Fruit fly (Drosophila melanogaster) whole organism: ENCODE results near the gene LSm7.

ENCODE experiments used
- CG8478 ChIP-seq: fragments of >200 bp; optimal IDR thresholded peaks from 2 replicates; lab custom pipeline; 2018; ENCODE audit warnings: inconsistent platforms
- Dll ChIP-seq: fragments of >200 bp; optimal IDR thresholded peaks from 2 replicates; lab custom pipeline; 2017
- EcR ChIP-seq, 2 experiments: fragments of >200 bp; optimal IDR thresholded peaks; 2 replicates each; lab custom pipeline; 2017; ENCODE audit warnings: missing biosample characterization in 2 of 2, missing genetic modification characterization in 2 of 2, missing genetic modification reagents in 2 of 2
- pan ChIP-seq: fragments of >200 bp; optimal IDR thresholded peaks from 2 replicates; lab custom pipeline; 2017
- psq ChIP-seq: fragments of >200 bp; optimal IDR thresholded peaks from 2 replicates; lab custom pipeline; 2017
- usp ChIP-seq: fragments of >200 bp; optimal IDR thresholded peaks from 2 replicates; lab custom pipeline; 2017; ENCODE audit warnings: missing biosample characterization, missing genetic modification characterization, mixed read lengths

LSm7 gene

dm6 chr2L:16743055-16743805 lies at the start of gene LSm7, which contains the start of gene BuGZ:
Gene LSm7, minus strand, starts transcription at chr2L:16743100.
Gene BuGZ, plus strand, starts transcription at chr2L:16743405.
- TF ChIP-seq CG8478 (lab: Kevin White, UChicago) (no peak), EcR (GFP tag; optimal IDR thresholded peaks at IDR 0.05; lab: Kevin White, UChicago) (no peak), pan (no peak), psq (lab: Kevin White, UChicago) (no peak), Dll (lab: Kevin White, UChicago) (no peak), usp (GFP tag; lab: Kevin White, UChicago) (no peak)

dm6 chr2L:16791345-16791744 lies 48.4 kb upstream of the LSm7 start, which contains the start of gene CG17928:
Gene CG17928, plus strand, starts transcription at chr2L:16791568.
- no peak for TF ChIP-seq pan
- no peak for TF ChIP-seq CG8478 (lab: Kevin White, UChicago)
- TF ChIP-seq psq (lab: Kevin White, UChicago) = no peak
- TF ChIP-seq EcR (GFP tag; optimal IDR thresholded peaks at IDR 0.05; lab: Kevin White, UChicago) = no peak
- no peak for TF ChIP-seq usp (GFP tag; lab: Kevin White, UChicago)
- TF ChIP-seq Dll (lab: Kevin White, UChicago) = no peak

dm6 chr2L:16790671-16791270 lies 47.9 kb upstream of the LSm7 start, which contains the start of gene Cyt-b5-r:
Gene Cyt-b5-r, minus strand, starts transcription at chr2L:16790721.
- no peak for TF ChIP-seq psq (lab: Kevin White, UChicago)
- no peak for TF ChIP-seq Dll (lab: Kevin White, UChicago)
- TF ChIP-seq EcR (GFP tag; optimal IDR thresholded peaks at IDR 0.05; lab: Kevin White, UChicago) = no peak
- no peak for TF ChIP-seq usp (GFP tag; lab: Kevin White, UChicago)
- no peak for TF ChIP-seq CG8478 (lab: Kevin White, UChicago)
- no peak for TF ChIP-seq pan

dm6 chr2L:16789880-16790279 lies 47.0 kb upstream of the LSm7 start:
- no peak for TF ChIP-seq usp (GFP tag; lab: Kevin White, UChicago)
- no peak for TF ChIP-seq EcR (GFP tag; optimal IDR thresholded peaks at IDR 0.05; lab: Kevin White, UChicago)
- no peak for TF ChIP-seq CG8478 (lab: Kevin White, UChicago)
- no peak for TF ChIP-seq Dll (lab: Kevin White, UChicago)
- TF ChIP-seq psq (lab: Kevin White, UChicago) = no peak
- TF ChIP-seq pan = no peak

- TF ChIP-seq pan = no peak
- no peak for TF ChIP-seq psq (lab: Kevin White, UChicago)
- no peak for TF ChIP-seq EcR (GFP tag; optimal IDR thresholded peaks at IDR 0.05; lab: Kevin White, UChicago)
- TF ChIP-seq usp (GFP tag; lab: Kevin White, UChicago) = no peak
- TF ChIP-seq CG8478 (lab: Kevin White, UChicago) = no peak
Measured at dm6 chr2L:16788885-16789284, 46.0 kb upstream of the LSm7 start.

dm6 chr2L:16787548-16787947 lies 44.6 kb upstream of the LSm7 start:
- TF ChIP-seq EcR (GFP tag; optimal IDR thresholded peaks at IDR 0.05; lab: Kevin White, UChicago) (no peak), pan (no peak), Dll (lab: Kevin White, UChicago) (no peak), usp (GFP tag; lab: Kevin White, UChicago) (no peak), psq (lab: Kevin White, UChicago) (no peak), CG8478 (lab: Kevin White, UChicago) (no peak)

- TF ChIP-seq usp (GFP tag; lab: Kevin White, UChicago) (no peak), CG8478 (lab: Kevin White, UChicago) (no peak), psq (lab: Kevin White, UChicago) (no peak), pan (no peak), EcR (GFP tag; optimal IDR thresholded peaks at IDR 0.05; lab: Kevin White, UChicago) (no peak), Dll (lab: Kevin White, UChicago) (no peak)
Measured at dm6 chr2L:16766070-16766752, 23.3 kb upstream of the LSm7 start, which contains the start of gene Mhc. Gene Mhc, plus strand, starts transcription at chr2L:16766566.

dm6 chr2L:16764480-16764879 lies 21.6 kb upstream of the LSm7 start:
- TF ChIP-seq pan = no peak
- no peak for TF ChIP-seq EcR (GFP tag; optimal IDR thresholded peaks at IDR 0.05; lab: Kevin White, UChicago)
- no peak for TF ChIP-seq psq (lab: Kevin White, UChicago)
- TF ChIP-seq CG8478 (lab: Kevin White, UChicago) = no peak

- TF ChIP-seq usp (GFP tag; lab: Kevin White, UChicago) = no peak
- TF ChIP-seq Dll (lab: Kevin White, UChicago) = no peak
- no peak for TF ChIP-seq psq (lab: Kevin White, UChicago)
- TF ChIP-seq CG8478 (lab: Kevin White, UChicago) = no peak
- TF ChIP-seq pan = no peak
- TF ChIP-seq EcR (GFP tag; optimal IDR thresholded peaks at IDR 0.05; lab: Kevin White, UChicago) = no peak
Measured at dm6 chr2L:16761891-16762290, 19.0 kb upstream of the LSm7 start.

dm6 chr2L:16760504-16761417 lies 17.9 kb upstream of the LSm7 start, which contains the start of gene ppk17:
Gene ppk17, minus strand, starts transcription at chr2L:16760554.
- no peak for TF ChIP-seq pan
- TF ChIP-seq EcR (GFP tag; optimal IDR thresholded peaks at IDR 0.05; lab: Kevin White, UChicago) = no peak
- TF ChIP-seq Dll (lab: Kevin White, UChicago) = no peak
- TF ChIP-seq psq (lab: Kevin White, UChicago) = no peak
- TF ChIP-seq usp (GFP tag; lab: Kevin White, UChicago) = no peak
- TF ChIP-seq CG8478 (lab: Kevin White, UChicago) = no peak
